Fruit fly (Drosophila melanogaster) whole organism, larva: Measurements from ENCODE around the gene Poxm.

Source experiments
- noc ChIP-seq: fragments of 200-800 bp; sonication (Bioruptor generic); optimal IDR thresholded peaks from 3 replicates; lab custom pipeline; 2019; ENCODE audit warnings: missing biosample characterization, mild to moderate bottlenecking, missing genetic modification characterization, moderate library complexity

Poxm gene

dm6 chr3R:8284234-8284633, 49.4 kb downstream of the Poxm start:
- TF ChIP-seq noc: no peak

DNA sequence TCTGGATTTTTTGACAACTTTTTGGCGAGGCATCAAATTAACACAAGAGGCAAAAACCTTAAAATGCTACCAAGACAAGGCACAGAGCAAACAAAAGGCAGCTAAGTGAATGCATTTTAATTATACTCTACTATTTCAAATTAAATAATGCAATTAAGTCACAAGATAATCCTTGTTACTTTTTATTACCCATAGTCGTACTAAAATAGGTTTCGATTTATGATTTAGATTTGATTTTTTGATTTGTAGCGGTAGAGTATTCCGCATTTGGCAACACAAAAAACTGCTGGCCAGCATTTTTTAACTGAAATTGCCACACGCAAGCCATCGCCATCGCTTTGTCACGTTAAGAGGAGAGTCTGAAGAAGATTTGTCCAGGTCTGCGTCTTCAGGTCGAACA, 50.9 kb downstream of the Poxm start:
- no peak for TF ChIP-seq noc

DNA sequence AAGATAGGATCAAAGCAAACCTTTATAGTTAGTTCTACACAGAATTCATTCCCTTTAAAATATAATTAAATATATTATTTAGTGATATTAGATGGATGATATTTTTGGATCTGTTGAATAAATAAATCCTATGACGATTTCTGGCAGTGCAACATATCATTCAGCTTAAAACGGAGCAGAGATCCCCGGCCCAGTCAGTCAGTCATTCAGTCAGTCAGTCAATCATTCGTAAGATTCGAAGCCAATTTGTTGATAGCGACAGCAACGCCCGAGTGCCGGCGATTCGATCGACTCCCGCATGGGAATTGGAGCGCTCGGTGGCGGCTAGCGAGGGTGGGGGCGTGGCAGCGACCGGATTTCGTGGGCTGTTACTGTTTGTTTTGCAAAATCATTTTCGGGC, 53.6 kb downstream of the Poxm start:
- TF ChIP-seq noc: no peak

DNA sequence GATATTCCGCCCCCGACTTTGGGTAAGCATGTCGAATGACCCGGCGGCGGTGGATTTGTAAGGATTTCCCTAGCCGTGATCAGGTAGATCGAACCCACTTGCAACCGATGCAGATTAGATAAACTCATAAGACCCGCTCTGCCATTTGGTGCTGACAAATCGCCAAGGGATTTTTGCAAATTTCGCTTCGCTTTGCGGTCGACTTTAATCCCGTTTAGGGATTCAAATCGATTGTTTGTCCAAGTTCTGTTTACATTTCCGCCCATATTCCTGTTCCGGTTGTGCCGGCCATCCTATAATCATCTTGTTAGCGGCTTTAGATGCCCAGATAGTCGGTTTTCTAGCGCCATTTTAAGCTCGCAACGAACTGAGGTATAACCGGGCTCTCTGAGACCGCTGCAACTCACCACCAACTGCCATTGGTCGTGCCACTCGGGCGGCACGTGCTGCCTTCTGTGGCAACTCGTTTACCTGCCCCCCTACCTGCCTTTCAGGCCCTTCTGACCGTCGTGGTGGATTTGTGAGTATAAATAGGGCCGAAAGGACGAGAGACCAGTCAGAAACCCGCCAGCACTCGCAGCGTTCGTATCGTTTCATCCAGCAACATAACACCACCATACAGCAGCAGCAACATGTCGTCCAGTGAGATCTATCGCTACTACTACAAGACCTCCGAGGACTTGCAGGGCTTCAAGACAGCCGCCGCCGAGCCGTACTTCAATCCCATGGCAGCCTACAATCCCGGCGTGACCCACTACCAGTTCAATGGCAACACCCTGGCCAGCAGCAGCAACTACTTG, 55.9 kb downstream of the Poxm start, which contains the start of gene ato:
TSS of gene ato (plus strand) at position 559 of the 800 bp plus-strand sequence.
- TF ChIP-seq noc: no peak

DNA sequence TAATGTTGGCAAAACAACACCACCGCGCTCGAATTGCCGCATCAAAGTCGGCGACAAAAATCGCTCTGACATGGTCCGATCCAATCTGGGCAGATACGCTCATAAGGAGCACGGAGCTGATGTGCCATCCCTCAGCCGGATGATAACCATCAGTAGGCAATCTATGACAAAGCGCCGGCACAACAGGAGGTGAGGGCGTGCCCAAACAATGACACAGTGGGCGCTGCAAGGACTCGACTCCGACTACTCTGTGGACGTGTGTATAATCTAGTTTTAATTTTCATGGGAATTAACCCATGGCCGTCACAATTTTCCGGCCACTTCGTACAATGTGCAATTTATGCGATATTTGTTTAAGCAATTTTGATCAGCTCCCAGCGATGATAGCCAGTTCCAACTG, 58.6 kb downstream of the Poxm start:
- TF ChIP-seq noc: no peak

DNA sequence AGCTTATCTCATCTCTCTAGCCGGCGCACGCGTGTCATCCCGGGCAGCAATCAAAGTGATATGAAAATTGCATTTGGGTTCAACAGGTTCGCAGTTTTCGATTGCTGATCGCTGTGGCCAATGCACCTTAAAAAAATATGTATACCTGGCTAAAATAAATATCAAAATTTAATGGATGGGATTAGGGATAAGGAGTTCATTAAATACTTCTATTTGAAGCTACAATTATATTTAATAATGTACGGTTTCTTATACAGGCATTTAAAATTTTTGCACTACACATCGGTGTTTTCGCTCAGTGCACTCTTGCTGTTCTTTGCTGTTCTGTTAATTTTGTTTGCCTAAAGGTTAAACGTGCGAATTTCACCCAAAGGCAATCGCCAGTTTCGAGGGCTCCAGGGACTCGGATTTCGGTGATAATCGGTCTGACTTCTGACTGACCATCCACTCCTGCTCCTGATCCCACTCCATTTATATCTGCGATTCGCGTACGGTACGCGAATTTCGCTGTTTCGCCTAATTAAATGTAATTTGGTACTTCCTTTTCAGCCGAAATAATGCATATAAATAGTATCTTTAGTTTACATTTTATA, 60.9 kb downstream of the Poxm start:
- no peak for TF ChIP-seq noc

DNA sequence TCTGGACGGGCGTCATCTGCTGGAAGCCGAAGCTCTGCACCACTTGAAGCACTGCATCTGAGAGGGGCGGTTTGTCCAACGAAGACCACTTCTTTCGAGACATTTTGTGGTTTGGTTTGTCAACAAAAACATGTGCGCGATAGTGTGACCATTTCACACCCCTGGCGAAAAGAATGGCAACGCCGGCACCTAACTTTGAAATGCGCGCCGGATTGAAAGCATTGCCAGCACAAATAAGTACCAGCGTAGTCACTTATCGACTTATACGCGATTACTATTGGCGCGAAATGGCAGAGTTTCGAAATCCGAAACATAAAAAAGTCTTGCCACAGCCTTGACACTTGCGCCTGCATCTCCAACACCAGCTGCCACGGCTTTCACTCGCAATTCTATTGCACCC, 63.9 kb downstream of the Poxm start, which contains the start of gene CG9630:
TSS of gene CG9630 (minus strand) at position 157 of the 400 bp plus-strand sequence.
- TF ChIP-seq noc: no peak
